Fruit fly (Drosophila melanogaster): ENCODE data around the gene out.

Gene out

DNA sequence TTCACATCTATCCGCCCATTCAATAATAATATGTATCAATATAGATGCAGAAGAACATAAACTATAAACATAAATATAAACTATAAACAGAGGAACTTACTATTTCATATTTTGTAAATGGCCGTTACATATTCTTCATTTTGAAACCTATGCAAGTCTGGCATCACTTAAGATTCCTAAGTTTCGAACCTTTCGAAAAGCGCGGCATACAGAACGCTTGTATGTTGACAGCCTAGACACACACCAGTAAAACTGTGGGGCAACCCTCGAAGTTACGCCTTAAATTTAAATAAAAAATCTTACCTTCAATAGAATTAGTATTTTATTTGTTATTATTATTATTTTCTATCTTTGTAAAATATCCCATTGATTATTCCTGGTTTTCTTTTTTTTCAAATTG is 4.8 kb upstream of the out start (continued):
- TF ChIP-seq CoRest (tag; optimal IDR thresholded peaks at IDR 0.05) = peak; percentile 39
- no peak for TF ChIP-seq Mrtf (GFP tag; IDR thresholded peaks at IDR 0.05)
- TF ChIP-seq zf30C (GFP tag; optimal IDR thresholded peaks at IDR 0.05) = peak; percentile 14
- no peak for TF ChIP-seq slbo (GFP tag; IDR thresholded peaks at IDR 0.05)
- no peak for TF ChIP-seq chif (GFP tag; optimal IDR thresholded peaks at IDR 0.05)
- TF ChIP-seq Oaz (GFP tag; IDR thresholded peaks at IDR 0.05) = no peak
- TF ChIP-seq stwl (tag; optimal IDR thresholded peaks at IDR 0.05) = peak; percentile 42
- no peak for TF ChIP-seq YL-1 (GFP tag; optimal IDR thresholded peaks at IDR 0.05)
- no peak for TF ChIP-seq insv (GFP tag; optimal IDR thresholded peaks at IDR 0.05)
- no peak for TF ChIP-seq CG11456 (GFP tag; IDR thresholded peaks at IDR 0.05)
- TF ChIP-seq CG2712 (tag; optimal IDR thresholded peaks at IDR 0.05) = peak; percentile 2
- peak; percentile 47 for TF ChIP-seq pzg (GFP tag; optimal IDR thresholded peaks at IDR 0.05)
- TF ChIP-seq CG13624 (GFP tag; optimal IDR thresholded peaks at IDR 0.05) = no peak
- peak; percentile 14 for TF ChIP-seq BEAF-32 (GFP tag; optimal IDR thresholded peaks at IDR 0.05)
- TF ChIP-seq nmo (GFP tag; optimal IDR thresholded peaks at IDR 0.05) = peak; percentile 1
- peak; percentile 23 for TF ChIP-seq Ets65A (GFP tag)
- TF ChIP-seq E2f2 (GFP tag; IDR thresholded peaks at IDR 0.05) = peak; percentile 71
- TF ChIP-seq CG1603 (tag; optimal IDR thresholded peaks at IDR 0.05) = peak; percentile 30
- peak; percentile 37 for TF ChIP-seq CG2116 (GFP tag; optimal IDR thresholded peaks at IDR 0.05)
- peak; percentile 79 for TF ChIP-seq pita (GFP tag; optimal IDR thresholded peaks at IDR 0.05)

DNA sequence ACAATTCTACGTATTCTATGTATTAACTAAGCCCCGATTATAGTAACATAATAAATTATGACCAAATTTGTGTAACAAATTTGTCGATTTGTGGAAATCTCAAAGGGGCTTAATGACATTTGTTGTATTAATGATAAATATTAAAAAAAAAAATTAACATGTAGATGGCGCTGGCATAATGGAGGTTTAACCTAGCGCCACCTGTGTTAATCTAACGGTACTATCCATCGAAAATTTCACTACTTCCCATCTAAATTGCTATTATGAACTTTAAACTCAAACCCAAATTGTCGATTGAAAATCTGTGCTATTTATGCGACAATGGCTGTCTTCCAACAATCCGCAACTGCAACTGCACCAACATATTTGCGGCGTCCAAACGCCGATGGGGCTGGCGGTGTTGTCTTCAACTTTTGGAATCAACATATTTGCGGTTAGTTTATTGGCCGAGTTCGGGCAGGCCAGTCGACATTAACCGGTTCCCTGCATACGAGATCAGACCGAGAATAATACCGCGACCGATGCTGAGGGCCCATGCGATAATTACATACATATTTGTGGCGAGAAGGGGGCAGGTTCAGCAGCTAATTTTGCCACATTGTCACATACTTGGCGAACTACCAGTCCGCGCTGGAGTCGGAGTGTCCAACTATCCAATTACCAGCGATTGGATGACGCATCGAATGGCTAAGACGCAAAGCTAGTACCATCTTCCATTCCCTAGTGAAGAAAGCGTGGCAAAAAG is 4.0 kb upstream of the out start:
- TF ChIP-seq CG17361 (GFP tag; IDR thresholded peaks at IDR 0.05) = no peak
- no peak for TF ChIP-seq sens-2 (GFP tag; IDR thresholded peaks at IDR 0.05)
- no peak for TF ChIP-seq YL-1 (GFP tag; optimal IDR thresholded peaks at IDR 0.05)
- TF ChIP-seq CG11456 (GFP tag; IDR thresholded peaks at IDR 0.05) = no peak
- peak; percentile 19 for TF ChIP-seq CG15696 (tag; optimal IDR thresholded peaks at IDR 0.05)
- TF ChIP-seq Kr (GFP tag; optimal IDR thresholded peaks at IDR 0.05) = no peak
- TF ChIP-seq CG11398 (GFP tag; optimal IDR thresholded peaks at IDR 0.05) = no peak
- no peak for TF ChIP-seq dm (GFP tag; optimal IDR thresholded peaks at IDR 0.05)
- no peak for TF ChIP-seq cg (GFP tag; optimal IDR thresholded peaks at IDR 0.05)
- TF ChIP-seq hb (GFP tag; IDR thresholded peaks at IDR 0.05; ENCODE audit: partially characterized antibody) = no peak
- TF ChIP-seq Ets97D (GFP tag; optimal IDR thresholded peaks at IDR 0.05) = no peak
- TF ChIP-seq CG12299 (tag; optimal IDR thresholded peaks at IDR 0.05) = no peak
- TF ChIP-seq Mad (GFP tag; optimal IDR thresholded peaks at IDR 0.05) = no peak
- no peak for TF ChIP-seq CG12155 (GFP tag; optimal IDR thresholded peaks at IDR 0.05)
- no peak for TF ChIP-seq CG2202 (tag; optimal IDR thresholded peaks at IDR 0.05)
- no peak for TF ChIP-seq CG33557 (GFP tag; optimal IDR thresholded peaks at IDR 0.05)
- TF ChIP-seq CG3726 (GFP tag; IDR thresholded peaks at IDR 0.05) = no peak
- no peak for TF ChIP-seq lab (GFP tag; optimal IDR thresholded peaks at IDR 0.05)
- TF ChIP-seq ato (GFP tag; IDR thresholded peaks at IDR 0.05; ENCODE audit: partially characterized antibody) = no peak
- TF ChIP-seq H2.0 (GFP tag; IDR thresholded peaks at IDR 0.05) = no peak
- TF ChIP-seq CrebB (tag; optimal IDR thresholded peaks at IDR 0.05) = no peak
- no peak for TF ChIP-seq lmd (GFP tag; IDR thresholded peaks at IDR 0.05)
- TF ChIP-seq Stat92E (GFP tag; optimal IDR thresholded peaks at IDR 0.05) = no peak
- no peak for TF ChIP-seq odd (GFP tag; optimal IDR thresholded peaks at IDR 0.05)
- TF ChIP-seq CG2120 (GFP tag; optimal IDR thresholded peaks at IDR 0.05) = no peak
- no peak for TF ChIP-seq salm (tag; optimal IDR thresholded peaks at IDR 0.05)
- TF ChIP-seq tx (GFP tag; optimal IDR thresholded peaks at IDR 0.05) = no peak
- TF ChIP-seq unpg (GFP tag; optimal IDR thresholded peaks at IDR 0.05) = peak; percentile 4
- TF ChIP-seq onecut (GFP tag; IDR thresholded peaks at IDR 0.05) = no peak
- no peak for TF ChIP-seq Lpt (GFP tag; optimal IDR thresholded peaks at IDR 0.05)
- no peak for TF ChIP-seq tup (GFP tag; optimal IDR thresholded peaks at IDR 0.05)
- TF ChIP-seq CG15269 (tag; optimal IDR thresholded peaks at IDR 0.05) = no peak

Measured in whole organism, embryonic.